Fruit fly (Drosophila melanogaster) whole organism, prepupa: Measurements from ENCODE around the gene CG4829.
A peak's percentile ranks its signal among the peaks of the same experiment; 100 is the strongest.

Source experiments
- Blimp-1 ChIP-seq: fragments of 200-800 bp; sonication (Bioruptor generic); optimal IDR thresholded peaks from 3 replicates; lab custom pipeline; 2017; ENCODE audit warnings: missing biosample characterization, missing genetic modification characterization, mild to moderate bottlenecking, moderate library complexity, missing genetic modification reagents
- CG10631 ChIP-seq: fragments of 200-800 bp; sonication (Bioruptor generic); optimal IDR thresholded peaks from 2 replicates; lab custom pipeline; 2016; ENCODE audit warnings: missing biosample characterization, missing genetic modification characterization
- CG10669 ChIP-seq: fragments of 200-800 bp; sonication (Bioruptor generic); optimal IDR thresholded peaks from 3 replicates; lab custom pipeline; 2018; ENCODE audit warnings: missing biosample characterization, mild to moderate bottlenecking, missing genetic modification characterization, moderate library complexity
- CG11294 ChIP-seq: fragments of 200-800 bp; sonication (Bioruptor generic); IDR thresholded peaks from 2 replicates; pipeline ENCODE4 v1.3.6; 2022; ENCODE audit warnings: missing biosample characterization, missing genetic modification characterization
- CG11762 ChIP-seq: fragments of 200-800 bp; sonication (Bioruptor generic); optimal IDR thresholded peaks from 3 replicates; lab custom pipeline; 2016; ENCODE audit warnings: missing biosample characterization, missing genetic modification characterization; ENCODE audit not compliant: insufficient read depth
- CG15336 ChIP-seq: fragments of 200-800 bp; sonication (Bioruptor generic); IDR thresholded peaks from 2 replicates; pipeline ENCODE4 v1.3.6; 2022; ENCODE audit warnings: missing biosample characterization, missing genetic modification characterization
- CG1621 ChIP-seq: fragments of 200-800 bp; sonication (Bioruptor generic); optimal IDR thresholded peaks from 3 replicates; lab custom pipeline; 2018; ENCODE audit warnings: missing biosample characterization, mild to moderate bottlenecking, missing genetic modification characterization
- CG16779 ChIP-seq: fragments of 200-800 bp; sonication (Bioruptor generic); optimal IDR thresholded peaks from 3 replicates; lab custom pipeline; 2017; ENCODE audit warnings: missing biosample characterization, mild to moderate bottlenecking, missing genetic modification characterization
- CG31627 ChIP-seq: fragments of 200-800 bp; sonication (Bioruptor generic); optimal IDR thresholded peaks from 3 replicates; lab custom pipeline; 2016; ENCODE audit warnings: missing biosample characterization, missing genetic modification characterization
- CG32006 ChIP-seq: fragments of 200-800 bp; sonication (Bioruptor generic); optimal IDR thresholded peaks from 3 replicates; lab custom pipeline; 2017; ENCODE audit warnings: missing biosample characterization, mild to moderate bottlenecking, missing genetic modification characterization
- CG34406 ChIP-seq: fragments of 200-800 bp; sonication (Bioruptor generic); optimal IDR thresholded peaks from 3 replicates; lab custom pipeline; 2016; ENCODE audit warnings: missing biosample characterization, missing genetic modification characterization
- CG3919 ChIP-seq: fragments of 200-800 bp; sonication (Bioruptor generic); optimal IDR thresholded peaks from 3 replicates; lab custom pipeline; 2016; ENCODE audit warnings: missing biosample characterization, missing genetic modification characterization
- CG4318 ChIP-seq: fragments of 200-800 bp; sonication (Bioruptor generic); optimal IDR thresholded peaks from 3 replicates; lab custom pipeline; 2017; ENCODE audit warnings: missing biosample characterization, mild to moderate bottlenecking, missing genetic modification characterization
- CG6163 ChIP-seq: fragments of 200-800 bp; sonication (Bioruptor generic); IDR thresholded peaks from 3 replicates; pipeline ENCODE4 v1.3.6; 2022; ENCODE audit warnings: missing biosample characterization, missing genetic modification characterization
- CG6276 ChIP-seq: fragments of 200-800 bp; sonication (Bioruptor generic); optimal IDR thresholded peaks from 2 replicates; lab custom pipeline; 2017; ENCODE audit warnings: missing biosample characterization, mild to moderate bottlenecking, missing genetic modification characterization
- CG6808 ChIP-seq: fragments of 200-800 bp; sonication (Bioruptor generic); optimal IDR thresholded peaks from 3 replicates; lab custom pipeline; 2017; ENCODE audit warnings: missing biosample characterization, missing genetic modification characterization, mild to moderate bottlenecking, moderate library complexity, missing genetic modification reagents
- CG7368 ChIP-seq: fragments of 200-800 bp; sonication (Bioruptor generic); optimal IDR thresholded peaks from 3 replicates; lab custom pipeline; 2016; ENCODE audit warnings: missing biosample characterization, missing genetic modification characterization
- CG8119 ChIP-seq: fragments of 200-800 bp; sonication (Bioruptor generic); IDR thresholded peaks from 3 replicates; pipeline ENCODE4 v1.3.6; 2022; ENCODE audit warnings: missing biosample characterization, missing genetic modification characterization
- CG8632 ChIP-seq: fragments of 200-800 bp; sonication (Bioruptor generic); optimal IDR thresholded peaks from 3 replicates; lab custom pipeline; 2016; ENCODE audit warnings: missing biosample characterization, missing genetic modification characterization
- CG9139 ChIP-seq: fragments of 200-800 bp; sonication (Bioruptor generic); optimal IDR thresholded peaks from 3 replicates; lab custom pipeline; 2017; ENCODE audit warnings: missing biosample characterization, mild to moderate bottlenecking, missing genetic modification characterization
- Eip75B ChIP-seq: fragments of 200-800 bp; sonication (Bioruptor generic); optimal IDR thresholded peaks from 3 replicates; lab custom pipeline; 2016; ENCODE audit warnings: missing biosample characterization, missing genetic modification characterization
- Eip78C ChIP-seq: fragments of 200-800 bp; sonication (Bioruptor generic); peaks from one replicate; lab custom pipeline; 2016; ENCODE audit warnings: missing biosample characterization, missing genetic modification characterization
- Eip93F ChIP-seq: fragments of 200-800 bp; sonication (Bioruptor generic); optimal IDR thresholded peaks from 2 replicates; lab custom pipeline; 2016; ENCODE audit warnings: missing biosample characterization, mild to moderate bottlenecking, missing genetic modification characterization
- Gug ChIP-seq: fragments of 200-800 bp; sonication (Bioruptor generic); IDR thresholded peaks from 2 replicates; pipeline ENCODE4 v1.3.6; 2022; ENCODE audit warnings: missing biosample characterization, missing genetic modification characterization
- Hr38 ChIP-seq: sonication (Bioruptor generic); optimal IDR thresholded peaks from 2 replicates; lab custom pipeline; 2016; ENCODE audit warnings: missing biosample characterization, missing genetic modification characterization
- Hr4 ChIP-seq: fragments of 200-800 bp; sonication (Bioruptor generic); optimal IDR thresholded peaks from 3 replicates; lab custom pipeline; 2016; ENCODE audit warnings: missing biosample characterization, missing genetic modification characterization
- Lpt ChIP-seq: fragments of 200-800 bp; sonication (Bioruptor generic); optimal IDR thresholded peaks from 3 replicates; lab custom pipeline; 2016; ENCODE audit warnings: missing biosample characterization, missing genetic modification characterization
- OdsH ChIP-seq: fragments of 200-800 bp; sonication (Bioruptor generic); optimal IDR thresholded peaks from 3 replicates; lab custom pipeline; 2016; ENCODE audit warnings: missing biosample characterization, missing genetic modification characterization
- Smox ChIP-seq: fragments of 200-800 bp; sonication (Bioruptor generic); optimal IDR thresholded peaks from 3 replicates; lab custom pipeline; 2016; ENCODE audit warnings: missing biosample characterization, missing genetic modification characterization
- Sox102F ChIP-seq: fragments of 200-800 bp; sonication (Bioruptor generic); optimal IDR thresholded peaks from 2 replicates; lab custom pipeline; 2016; ENCODE audit warnings: missing biosample characterization, mild to moderate bottlenecking, missing genetic modification characterization
- Sox14 ChIP-seq: fragments of 200-800 bp; sonication (Bioruptor generic); optimal IDR thresholded peaks from 3 replicates; lab custom pipeline; 2016; ENCODE audit warnings: missing biosample characterization, missing genetic modification characterization
- Sox15 ChIP-seq: fragments of 200-800 bp; sonication (Bioruptor generic); optimal IDR thresholded peaks from 3 replicates; lab custom pipeline; 2016; ENCODE audit warnings: missing biosample characterization, missing genetic modification characterization
- achi ChIP-seq: fragments of 200-800 bp; sonication (Bioruptor generic); optimal IDR thresholded peaks from 3 replicates; lab custom pipeline; 2016; ENCODE audit warnings: missing biosample characterization, missing genetic modification characterization
- acj6 ChIP-seq: fragments of 200-800 bp; sonication (Bioruptor generic); optimal IDR thresholded peaks from 3 replicates; lab custom pipeline; 2016; ENCODE audit warnings: missing biosample characterization, missing genetic modification characterization
- dsx ChIP-seq: fragments of 200-800 bp; optimal IDR thresholded peaks from 3 replicates; lab custom pipeline; 2019; ENCODE audit warnings: missing biosample characterization, mild to moderate bottlenecking, missing genetic modification characterization, moderate library complexity; ENCODE audit not compliant: poor library complexity, severe bottlenecking
- eg ChIP-seq: fragments of 200-800 bp; sonication (Bioruptor generic); IDR thresholded peaks from 3 replicates; pipeline ENCODE4 v1.3.6; 2022; ENCODE audit warnings: missing biosample characterization, missing genetic modification characterization
- fd59A ChIP-seq: fragments of 200-800 bp; sonication (Bioruptor generic); optimal IDR thresholded peaks from 2 replicates; lab custom pipeline; 2017; ENCODE audit warnings: missing biosample characterization, mild to moderate bottlenecking, missing genetic modification characterization, missing genetic modification reagents
- fd85E ChIP-seq: fragments of 200-800 bp; sonication (Bioruptor generic); optimal IDR thresholded peaks from 3 replicates; lab custom pipeline; 2016; ENCODE audit warnings: missing biosample characterization, missing genetic modification characterization
- net ChIP-seq: fragments of 200-800 bp; sonication (Bioruptor generic); optimal IDR thresholded peaks from 3 replicates; lab custom pipeline; 2016; ENCODE audit warnings: missing biosample characterization, missing genetic modification characterization
- pdm3 ChIP-seq: fragments of 200-800 bp; sonication (Bioruptor generic); optimal IDR thresholded peaks from 3 replicates; lab custom pipeline; 2016; ENCODE audit warnings: missing biosample characterization, missing genetic modification characterization
- spab ChIP-seq: fragments of 200-800 bp; sonication (Bioruptor generic); optimal IDR thresholded peaks from 2 replicates; lab custom pipeline; 2017; ENCODE audit warnings: missing biosample characterization, mild to moderate bottlenecking, missing genetic modification characterization, missing genetic modification reagents
- svp ChIP-seq: fragments of 200-800 bp; sonication (Bioruptor generic); peaks from one replicate; lab custom pipeline; 2016; ENCODE audit warnings: missing biosample characterization, missing genetic modification characterization

The CG4829 gene

dm6 chrX:16839905-16840304 is 28.4 kb downstream of the CG4829 start:
- no peak for TF ChIP-seq pdm3 (GFP tag; lab: Kevin White, UChicago)
- TF ChIP-seq Gug (GFP tag; lab: Robert Waterston, UW), result no peak
- no peak for TF ChIP-seq fd85E (GFP tag; lab: Kevin White, UChicago)
- no peak for TF ChIP-seq Sox102F
- TF ChIP-seq CG6808, result no peak
- no peak for TF ChIP-seq Hr38 (GFP tag; lab: Kevin White, UChicago)
- no peak for TF ChIP-seq CG11762 (GFP tag; lab: Kevin White, UChicago)
- no peak for TF ChIP-seq CG3919 (GFP tag; lab: Kevin White, UChicago)
- TF ChIP-seq spab (GFP tag; lab: Kevin White, UChicago), result no peak
- TF ChIP-seq CG7368 (GFP tag; lab: Kevin White, UChicago), result no peak
- no peak for TF ChIP-seq CG9139
- no peak for TF ChIP-seq CG16779 (tag; lab: Kevin White, UChicago)
- no peak for TF ChIP-seq fd59A (GFP tag; lab: Kevin White, UChicago)
- no peak for TF ChIP-seq Smox (GFP tag; lab: Kevin White, UChicago)
- no peak for TF ChIP-seq CG6163 (GFP tag; lab: Robert Waterston, UW)
- no peak for TF ChIP-seq Eip93F (GFP tag; lab: Kevin White, UChicago)
- TF ChIP-seq CG11294 (GFP tag; lab: Robert Waterston, UW), result no peak
- no peak for TF ChIP-seq Hr4
- no peak for TF ChIP-seq CG1621

dm6 chrX:16844295-16844694 is 32.8 kb downstream of the CG4829 start, which contains the start of gene RSG7:
Gene RSG7 (minus strand): TSS chrX:16844433.
- TF ChIP-seq acj6 (no peak), CG4318 (no peak), dsx (GFP tag; lab: Kevin White, UChicago) (no peak), svp (GFP tag; lab: Kevin White, UChicago) (no peak), CG15336 (GFP tag; lab: Robert Waterston, UW) (no peak), CG11762 (GFP tag; lab: Kevin White, UChicago) (no peak), Blimp-1 (no peak)

dm6 chrX:16846575-16846974 is 35.1 kb downstream of the CG4829 start:
- TF ChIP-seq Eip75B (GFP tag; lab: Kevin White, UChicago), result no peak
- TF ChIP-seq svp (GFP tag; lab: Kevin White, UChicago), result peak; percentile 28
- peak; percentile 24 for TF ChIP-seq Eip78C (GFP tag; lab: Kevin White, UChicago)

dm6 chrX:16848978-16849377 is 37.5 kb downstream of the CG4829 start:
- TF ChIP-seq Sox14 (GFP tag; lab: Kevin White, UChicago) (no peak), CG3919 (GFP tag; lab: Kevin White, UChicago) (peak; percentile 37), CG16779 (tag; lab: Kevin White, UChicago) (no peak), CG8119 (GFP tag; lab: Robert Waterston, UW) (peak; percentile 36; the same call in 1 of the 3 replicates), svp (GFP tag; lab: Kevin White, UChicago) (peak; percentile 55), spab (GFP tag; lab: Kevin White, UChicago) (no peak), Lpt (GFP tag; lab: Kevin White, UChicago) (no peak), acj6 (peak; percentile 17), CG31627 (no peak), Eip78C (GFP tag; lab: Kevin White, UChicago) (peak; percentile 73), CG10669 (GFP tag; lab: Kevin White, UChicago) (no peak), OdsH (GFP tag; lab: Kevin White, UChicago) (peak; percentile 23), CG32006 (GFP tag; lab: Kevin White, UChicago) (peak; percentile 50), CG34406 (GFP tag; lab: Kevin White, UChicago) (peak; percentile 4), CG7368 (GFP tag; lab: Kevin White, UChicago) (no peak), achi (no peak), Sox15 (GFP tag; lab: Kevin White, UChicago) (no peak), CG15336 (GFP tag; lab: Robert Waterston, UW) (0 out of 2 replicates have a peak, but pooled peaks have one; percentile 28), CG8632 (GFP tag; lab: Kevin White, UChicago) (no peak), Eip93F (GFP tag; lab: Kevin White, UChicago) (no peak), Hr4 (no peak), Eip75B (GFP tag; lab: Kevin White, UChicago) (no peak), eg (no peak), CG6276 (no peak), net (GFP tag; lab: Kevin White, UChicago) (peak; percentile 1), CG10631 (GFP tag; lab: Kevin White, UChicago) (peak; percentile 4)
